Fruit fly (Drosophila melanogaster): ENCODE data around the gene CG10650.

Gene CG10650

dm6 chr2L:18982826-18983758 is 12.6 kb downstream of the CG10650 start (continued):
- TF ChIP-seq pfk (GFP tag; optimal IDR thresholded peaks at IDR 0.05), result no peak
- TF ChIP-seq Ets97D (GFP tag; optimal IDR thresholded peaks at IDR 0.05), result no peak
- no peak for TF ChIP-seq CG12659 (GFP tag; optimal IDR thresholded peaks at IDR 0.05)
- TF ChIP-seq ken (GFP tag; IDR thresholded peaks at IDR 0.05), result no peak
- no peak for TF ChIP-seq CG8765 (GFP tag; IDR thresholded peaks at IDR 0.05)
- TF ChIP-seq CG2199 (GFP tag; IDR thresholded peaks at IDR 0.05), result no peak
- no peak for TF ChIP-seq CG18764 (GFP tag; optimal IDR thresholded peaks at IDR 0.05)
- no peak for TF ChIP-seq klu (GFP tag; IDR thresholded peaks at IDR 0.05)
- no peak for TF ChIP-seq NFAT (GFP tag; IDR thresholded peaks at IDR 0.05)
- TF ChIP-seq CG2678 (tag; optimal IDR thresholded peaks at IDR 0.05), result peak; percentile 44
- TF ChIP-seq Lim3 (GFP tag; IDR thresholded peaks at IDR 0.05), result no peak
- no peak for TF ChIP-seq H15 (GFP tag; IDR thresholded peaks at IDR 0.05)
- no peak for TF ChIP-seq lab (GFP tag; optimal IDR thresholded peaks at IDR 0.05)
- no peak for TF ChIP-seq tll (GFP tag; optimal IDR thresholded peaks at IDR 0.05)
- TF ChIP-seq Pdp1 (GFP tag; optimal IDR thresholded peaks at IDR 0.05), result no peak
- TF ChIP-seq Nf-YB (GFP tag; optimal IDR thresholded peaks at IDR 0.05), result no peak
- TF ChIP-seq corto (GFP tag; optimal IDR thresholded peaks at IDR 0.05), result no peak
- peak; percentile 5 for TF ChIP-seq Kr (GFP tag; optimal IDR thresholded peaks at IDR 0.05)
- TF ChIP-seq Trl (optimal IDR thresholded peaks at IDR 0.05), result no peak
- no peak for TF ChIP-seq Trl (GFP tag; optimal IDR thresholded peaks at IDR 0.05)
- no peak for TF ChIP-seq gro (GFP tag; optimal IDR thresholded peaks at IDR 0.05)
- no peak for TF ChIP-seq Scr (GFP tag; IDR thresholded peaks at IDR 0.05; ENCODE audit: partially characterized antibody)
- TF ChIP-seq slou (GFP tag; optimal IDR thresholded peaks at IDR 0.05), result no peak
- peak; percentile 20 for TF ChIP-seq CG7839 (tag; optimal IDR thresholded peaks at IDR 0.05)
- TF ChIP-seq Meics (GFP tag; optimal IDR thresholded peaks at IDR 0.05), result peak; percentile 28
- peak; percentile 3 for TF ChIP-seq CG17385 (GFP tag; optimal IDR thresholded peaks at IDR 0.05)
- TF ChIP-seq Mrtf (GFP tag; IDR thresholded peaks at IDR 0.05), result no peak
- TF ChIP-seq Dfd (GFP tag; optimal IDR thresholded peaks at IDR 0.05), result no peak
- no peak for TF ChIP-seq CG6765 (GFP tag; optimal IDR thresholded peaks at IDR 0.05)
- TF ChIP-seq p53 (GFP tag; optimal IDR thresholded peaks at IDR 0.05), result no peak
- no peak for TF ChIP-seq Dip2 (GFP tag; IDR thresholded peaks at IDR 0.05)
- no peak for TF ChIP-seq CG8359 (GFP tag; optimal IDR thresholded peaks at IDR 0.05; ENCODE audit: borderline replicate concordance)
- no peak for TF ChIP-seq unc-4 (GFP tag; IDR thresholded peaks at IDR 0.05; ENCODE audit: partially characterized antibody)
- TF ChIP-seq CG14014 (GFP tag; IDR thresholded peaks at IDR 0.05), result no peak
- TF ChIP-seq Poxn (GFP tag; IDR thresholded peaks at IDR 0.05), result no peak
- no peak for TF ChIP-seq cad (GFP tag; optimal IDR thresholded peaks at IDR 0.05)
- no peak for TF ChIP-seq Dbx (GFP tag; IDR thresholded peaks at IDR 0.05)
- no peak for TF ChIP-seq CG18619 (GFP tag; optimal IDR thresholded peaks at IDR 0.05)
- TF ChIP-seq CHES-1-like (GFP tag; optimal IDR thresholded peaks at IDR 0.05), result no peak
- no peak for TF ChIP-seq CG15601 (tag; optimal IDR thresholded peaks at IDR 0.05)
- TF ChIP-seq bcd (GFP tag; optimal IDR thresholded peaks at IDR 0.05), result no peak
- TF ChIP-seq trh (GFP tag; optimal IDR thresholded peaks at IDR 0.05), result no peak
- no peak for TF ChIP-seq pzg (GFP tag; optimal IDR thresholded peaks at IDR 0.05)
- no peak for TF ChIP-seq CG31388 (GFP tag; optimal IDR thresholded peaks at IDR 0.05)
- TF ChIP-seq CG17328 (GFP tag; IDR thresholded peaks at IDR 0.05), result no peak
- TF ChIP-seq Nf-YA (GFP tag; IDR thresholded peaks at IDR 0.05), result no peak
- no peak for TF ChIP-seq CG3281 (GFP tag; optimal IDR thresholded peaks at IDR 0.05)
- TF ChIP-seq rib (GFP tag; IDR thresholded peaks at IDR 0.05), result no peak
- no peak for TF ChIP-seq bab2 (GFP tag; optimal IDR thresholded peaks at IDR 0.05)
- no peak for TF ChIP-seq CG10209 (GFP tag; optimal IDR thresholded peaks at IDR 0.05)

All from whole organism, embryonic.